Fruit fly (Drosophila melanogaster): ENCODE results near the gene Lon.

- TF ChIP-seq CG8478 (optimal IDR thresholded peaks at IDR 0.05): no peak
- TF ChIP-seq psq (optimal IDR thresholded peaks at IDR 0.05): no peak
Observed at dm6 chr3L:19605974-19606497, 6.0 kb downstream of the Lon start, which contains the start of the genes lush and CG9372.

All from whole organism.